Worm (Caenorhabditis elegans): Measurements from ENCODE around the gene nas-15.

nas-15 gene

ce11 chrX:729062-729461, 48.5 kb upstream of the nas-15 start:
- TF ChIP-seq sma-3 (GFP tag; optimal IDR thresholded peaks at IDR 0.05) = peak; percentile 1
- TF ChIP-seq nhr-10 (tag; optimal IDR thresholded peaks at IDR 0.05) = no peak
- peak; percentile 47 for TF ChIP-seq fos-1 (tag; optimal IDR thresholded peaks at IDR 0.05)
- TF ChIP-seq mab-5 (tag; optimal IDR thresholded peaks at IDR 0.05) = no peak
- no peak for TF ChIP-seq crh-2 (tag; optimal IDR thresholded peaks at IDR 0.05)

ce11 chrX:735572-735971, 41.9 kb upstream of the nas-15 start, which contains the start of gene npr-19:
Gene npr-19 (minus strand): TSS chrX:735672.
- TF ChIP-seq lin-13 (GFP tag; optimal IDR thresholded peaks at IDR 0.05) (no peak), nhr-21 (tag; optimal IDR thresholded peaks at IDR 0.05) (no peak), crh-2 (tag; optimal IDR thresholded peaks at IDR 0.05) (no peak), ZK546.5 (tag; optimal IDR thresholded peaks at IDR 0.05) (no peak), alr-1 (tag; optimal IDR thresholded peaks at IDR 0.05) (no peak), nhr-12 (tag; optimal IDR thresholded peaks at IDR 0.05) (no peak), nhr-237 (tag; optimal IDR thresholded peaks at IDR 0.05) (no peak), peb-1 (tag; optimal IDR thresholded peaks at IDR 0.05) (no peak), nhr-77 (tag; optimal IDR thresholded peaks at IDR 0.05) (no peak), nhr-11 (tag; optimal IDR thresholded peaks at IDR 0.05) (no peak), elt-1 (tag; optimal IDR thresholded peaks at IDR 0.05) (no peak), unc-62 (GFP tag; optimal IDR thresholded peaks at IDR 0.05) (no peak), lin-11 (tag; optimal IDR thresholded peaks at IDR 0.05) (no peak), mdl-1 (tag; optimal IDR thresholded peaks at IDR 0.05) (no peak), lsy-2 (tag; optimal IDR thresholded peaks at IDR 0.05) (no peak), Y55F3AM.14 (GFP tag; optimal IDR thresholded peaks at IDR 0.05) (no peak)

- no peak for TF ChIP-seq nhr-11 (tag; optimal IDR thresholded peaks at IDR 0.05)
- TF ChIP-seq alr-1 (tag; optimal IDR thresholded peaks at IDR 0.05) = no peak
- no peak for TF ChIP-seq ama-1 (optimal IDR thresholded peaks at IDR 0.05)
- TF ChIP-seq sma-9 (GFP tag; optimal IDR thresholded peaks at IDR 0.05) = no peak
- no peak for TF ChIP-seq sma-9 (tag; optimal IDR thresholded peaks at IDR 0.05)
- TF ChIP-seq nhr-129 (tag; optimal IDR thresholded peaks at IDR 0.05) = no peak
- TF ChIP-seq Y55F3AM.14 (GFP tag; optimal IDR thresholded peaks at IDR 0.05) = no peak
- TF ChIP-seq R02D3.7 (tag; optimal IDR thresholded peaks at IDR 0.05) = no peak
- no peak for TF ChIP-seq F13H6.1 (tag; optimal IDR thresholded peaks at IDR 0.05)
- TF ChIP-seq nhr-25 (tag; optimal IDR thresholded peaks at IDR 0.05) = no peak
- TF ChIP-seq lin-13 (GFP tag; optimal IDR thresholded peaks at IDR 0.05) = no peak
- TF ChIP-seq ceh-16 (tag; optimal IDR thresholded peaks at IDR 0.05) = no peak
- no peak for TF ChIP-seq dmd-4 (tag; optimal IDR thresholded peaks at IDR 0.05)
- no peak for TF ChIP-seq elt-1 (tag; optimal IDR thresholded peaks at IDR 0.05)
- no peak for TF ChIP-seq mbf-1 (tag; optimal IDR thresholded peaks at IDR 0.05)
- no peak for TF ChIP-seq unc-55 (GFP tag; optimal IDR thresholded peaks at IDR 0.05)
- no peak for TF ChIP-seq crh-2 (tag; optimal IDR thresholded peaks at IDR 0.05)
- TF ChIP-seq unc-39 (tag; optimal IDR thresholded peaks at IDR 0.05) = no peak
- no peak for TF ChIP-seq nhr-23 (tag; optimal IDR thresholded peaks at IDR 0.05)
Measured at ce11 chrX:736989-737388, 40.5 kb upstream of the nas-15 start.

ce11 chrX:748319-748718, 29.2 kb upstream of the nas-15 start:
- TF ChIP-seq elt-3 (tag; optimal IDR thresholded peaks at IDR 0.05) = no peak
- no peak for TF ChIP-seq sma-3 (GFP tag; optimal IDR thresholded peaks at IDR 0.05)
- no peak for TF ChIP-seq sma-9 (GFP tag; optimal IDR thresholded peaks at IDR 0.05)
- TF ChIP-seq sma-9 (tag; optimal IDR thresholded peaks at IDR 0.05) = no peak

- TF ChIP-seq zag-1 (tag; optimal IDR thresholded peaks at IDR 0.05) (no peak), elt-1 (tag; optimal IDR thresholded peaks at IDR 0.05) (no peak), aly-2 (tag; optimal IDR thresholded peaks at IDR 0.05) (no peak), gmeb-1 (tag; optimal IDR thresholded peaks at IDR 0.05) (no peak), alr-1 (tag; optimal IDR thresholded peaks at IDR 0.05) (no peak), unc-55 (GFP tag; optimal IDR thresholded peaks at IDR 0.05) (no peak), ceh-16 (tag; optimal IDR thresholded peaks at IDR 0.05) (no peak), dmd-4 (tag; optimal IDR thresholded peaks at IDR 0.05) (no peak), nhr-25 (tag; optimal IDR thresholded peaks at IDR 0.05) (no peak), nhr-237 (tag; optimal IDR thresholded peaks at IDR 0.05) (no peak), C34F6.9 (tag; optimal IDR thresholded peaks at IDR 0.05) (no peak), sem-4 (tag; optimal IDR thresholded peaks at IDR 0.05) (no peak), crh-2 (tag; optimal IDR thresholded peaks at IDR 0.05) (no peak), nhr-21 (tag; optimal IDR thresholded peaks at IDR 0.05) (no peak), unc-62 (GFP tag; optimal IDR thresholded peaks at IDR 0.05) (no peak), ama-1 (optimal IDR thresholded peaks at IDR 0.05) (no peak), nhr-11 (tag; optimal IDR thresholded peaks at IDR 0.05) (no peak)
Measured at ce11 chrX:759634-760033, 17.9 kb upstream of the nas-15 start, which contains the start of gene aex-3. Gene aex-3 (minus strand): TSS chrX:759734.
